Worm (Caenorhabditis elegans) whole organism, early embryonic: ENCODE results near the gene Y37A1A.3.

Experiments used
- B0310.2 ChIP-seq: sonication (generic microtip); optimal IDR thresholded peaks from 2 replicates; lab custom pipeline; 2016; ENCODE audit warnings: mild to moderate bottlenecking, missing genetic modification characterization, missing compliant biosample characterization
- tbx-37 ChIP-seq: fragments of 200-800 bp; sonication (Bioruptor generic); conservative IDR thresholded peaks from 2 replicates; pipeline ENCODE4 v1.3.6; 2022; ENCODE audit warnings: missing genetic modification reagents, missing genetic modification characterization, missing compliant biosample characterization
- tra-4 ChIP-seq: sonication (generic microtip); optimal IDR thresholded peaks from 2 replicates; lab custom pipeline; 2017; ENCODE audit warnings: missing genetic modification characterization, missing compliant biosample characterization

- TF ChIP-seq tra-4 (tag; lab: Kevin White, UChicago) (no peak), B0310.2 (tag; lab: Kevin White, UChicago) (no peak), tbx-37 (GFP tag; lab: Robert Waterston, UW) (no peak)
Observed at ce11 chrIV:13945188-13945587, 42.5 kb upstream of the Y37A1A.3 start.
